Fruit fly (Drosophila melanogaster) whole organism, embryonic: Measurements from ENCODE around the gene CG34026.

Experiments used
- Adf1 ChIP-seq: fragments of 200-800 bp; sonication (Bioruptor generic); IDR thresholded peaks from 2 replicates; pipeline ENCODE4 v1.3.6; 2022; ENCODE audit warnings: missing biosample characterization, missing genetic modification characterization
- CG10147 ChIP-seq: fragments of 200-800 bp; sonication (Bioruptor generic); optimal IDR thresholded peaks from 2 replicates; lab custom pipeline; 2019; ENCODE audit warnings: missing biosample characterization, mild to moderate bottlenecking, missing genetic modification characterization, moderate library complexity
- CG10209 ChIP-seq: fragments of 200-800 bp; sonication (Bioruptor generic); optimal IDR thresholded peaks from 3 replicates; lab custom pipeline; 2017; ENCODE audit warnings: missing biosample characterization, mild to moderate bottlenecking, missing genetic modification characterization, missing genetic modification reagents
- CG1024 ChIP-seq: fragments of 200-800 bp; sonication (Bioruptor generic); IDR thresholded peaks from 2 replicates; pipeline ENCODE4 v1.3.6; 2022; ENCODE audit warnings: missing biosample characterization, missing genetic modification characterization
- CG10274 ChIP-seq: fragments of 200-800 bp; sonication (Bioruptor generic); optimal IDR thresholded peaks from 3 replicates; lab custom pipeline; 2017; ENCODE audit warnings: missing biosample characterization, mild to moderate bottlenecking, missing genetic modification characterization
- CG10321 ChIP-seq: fragments of 200-800 bp; sonication (Bioruptor generic); IDR thresholded peaks from 2 replicates; pipeline ENCODE4 v1.3.6; 2022; ENCODE audit warnings: missing biosample characterization, missing genetic modification characterization
- CG11085 ChIP-seq: fragments of 200-800 bp; sonication (Bioruptor generic); IDR thresholded peaks from 2 replicates; pipeline ENCODE4 v1.3.6; 2022; ENCODE audit warnings: missing biosample characterization, missing genetic modification characterization
- CG1233 ChIP-seq: fragments of 200-800 bp; sonication (Bioruptor generic); optimal IDR thresholded peaks from 4 replicates; lab custom pipeline; 2018; ENCODE audit warnings: missing biosample characterization, mild to moderate bottlenecking, missing genetic modification characterization
- CG12769 ChIP-seq: fragments of 200-800 bp; sonication (Bioruptor generic); optimal IDR thresholded peaks from 2 replicates; lab custom pipeline; 2019; ENCODE audit warnings: missing biosample characterization, mild to moderate bottlenecking, missing genetic modification characterization, moderate library complexity
- CG13424 ChIP-seq: fragments of 200-800 bp; sonication (Bioruptor generic); optimal IDR thresholded peaks from 2 replicates; lab custom pipeline; 2019; ENCODE audit warnings: missing biosample characterization, mild to moderate bottlenecking, missing genetic modification characterization, moderate library complexity
- CG14441 ChIP-seq: fragments of 200-800 bp; sonication (Bioruptor generic); IDR thresholded peaks from 2 replicates; pipeline ENCODE4 v1.3.6; 2022; ENCODE audit warnings: missing biosample characterization, missing genetic modification characterization
- CG15696 ChIP-seq: fragments of 200-800 bp; sonication (Bioruptor generic); optimal IDR thresholded peaks from 2 replicates; lab custom pipeline; 2019; ENCODE audit warnings: missing biosample characterization, mild to moderate bottlenecking, missing genetic modification characterization, moderate library complexity
- CG17361 ChIP-seq: fragments of 200-800 bp; sonication (Bioruptor generic); IDR thresholded peaks from 3 replicates; pipeline ENCODE4 v1.3.6; 2022; ENCODE audit warnings: missing biosample characterization, missing genetic modification characterization
- CG18262 ChIP-seq: fragments of 200-800 bp; optimal IDR thresholded peaks from 3 replicates; lab custom pipeline; 2019; ENCODE audit warnings: missing biosample characterization, mild to moderate bottlenecking, missing genetic modification characterization, moderate library complexity
- CG18599 ChIP-seq: fragments of 200-800 bp; sonication (Bioruptor generic); optimal IDR thresholded peaks from 3 replicates; lab custom pipeline; 2017; ENCODE audit warnings: missing biosample characterization, missing genetic modification characterization, mild to moderate bottlenecking, moderate library complexity, missing genetic modification reagents
- CG2199 ChIP-seq: fragments of 200-800 bp; sonication (Bioruptor generic); IDR thresholded peaks from 3 replicates; pipeline ENCODE4 v1.3.6; 2022; ENCODE audit warnings: missing biosample characterization, missing genetic modification characterization
- CG2202 ChIP-seq: fragments of 200-800 bp; sonication (Bioruptor generic); optimal IDR thresholded peaks from 2 replicates; lab custom pipeline; 2018; ENCODE audit warnings: missing biosample characterization, mild to moderate bottlenecking, missing genetic modification characterization
- CG30403 ChIP-seq: fragments of 200-800 bp; sonication (Bioruptor generic); optimal IDR thresholded peaks from 3 replicates; lab custom pipeline; 2016; ENCODE audit warnings: missing biosample characterization, missing genetic modification characterization
- CG32532 ChIP-seq: fragments of 200-800 bp; sonication (Bioruptor generic); IDR thresholded peaks from 2 replicates; pipeline ENCODE4 v1.3.6; 2022; ENCODE audit warnings: missing biosample characterization, missing genetic modification characterization
- CG3726 ChIP-seq: fragments of 200-800 bp; sonication (Bioruptor generic); IDR thresholded peaks from 3 replicates; pipeline ENCODE4, ENCODE4 v1.3.6; 2022; ENCODE audit warnings: missing biosample characterization, missing genetic modification characterization
- CG3838 ChIP-seq: fragments of 200-800 bp; sonication (Bioruptor generic); optimal IDR thresholded peaks from 3 replicates; lab custom pipeline; 2016; ENCODE audit warnings: missing biosample characterization, missing genetic modification characterization
- CG42726 ChIP-seq: fragments of 200-800 bp; sonication (Bioruptor generic); IDR thresholded peaks from 2 replicates; pipeline ENCODE4 v1.3.6; 2022; ENCODE audit warnings: missing biosample characterization, missing genetic modification characterization; ENCODE audit not compliant: partially characterized antibody
- CG6765 ChIP-seq: fragments of 200-800 bp; sonication (Bioruptor generic); optimal IDR thresholded peaks from 3 replicates; lab custom pipeline; 2017; ENCODE audit warnings: missing biosample characterization, mild to moderate bottlenecking, missing genetic modification characterization
- CG9215 ChIP-seq: fragments of 200-800 bp; sonication (Bioruptor generic); IDR thresholded peaks from 2 replicates; pipeline ENCODE4 v1.3.6; 2022; ENCODE audit warnings: missing biosample characterization, missing genetic modification characterization
- Dfd ChIP-seq, 2 experiments: fragments of >200 bp; optimal IDR thresholded peaks; 2 replicates each; lab custom pipeline; 2017; ENCODE audit warnings: missing biosample characterization in 2 of 2, missing genetic modification characterization in 2 of 2
- Eip74EF ChIP-seq, 2 experiments: fragments of 200-800 bp in 1 of 2; fragments of >200 bp in 1 of 2; sonication (Bioruptor generic) in 1 of 2; optimal IDR thresholded peaks; 2 replicates each; lab custom pipeline; 2017 to 2019; ENCODE audit warnings: missing biosample characterization in 2 of 2, missing genetic modification characterization in 2 of 2, mild to moderate bottlenecking in 1 of 2, moderate library complexity in 1 of 2
- Ets65A ChIP-seq: fragments of 200-800 bp; sonication (Bioruptor generic); peaks from one replicate; lab custom pipeline; 2016; ENCODE audit warnings: missing biosample characterization, missing genetic modification characterization
- HLH54F ChIP-seq: fragments of 200-800 bp; sonication (Bioruptor generic); optimal IDR thresholded peaks from 3 replicates; lab custom pipeline; 2016; ENCODE audit warnings: missing biosample characterization, missing genetic modification characterization
- HmgZ ChIP-seq: fragments of 200-800 bp; sonication (Bioruptor generic); optimal IDR thresholded peaks from 2 replicates; lab custom pipeline; 2018; ENCODE audit warnings: missing biosample characterization, mild to moderate bottlenecking, missing genetic modification characterization
- MBD-R2 ChIP-seq: fragments of 200-800 bp; sonication (Bioruptor generic); IDR thresholded peaks from 2 replicates; pipeline ENCODE4 v1.3.6; 2022; ENCODE audit warnings: missing biosample characterization, missing genetic modification characterization
- Meics ChIP-seq: fragments of 200-800 bp; sonication (Bioruptor generic); optimal IDR thresholded peaks from 2 replicates; lab custom pipeline; 2017; ENCODE audit warnings: missing biosample characterization, mild to moderate bottlenecking, missing genetic modification characterization
- YL-1 ChIP-seq: fragments of 200-800 bp; sonication (Bioruptor generic); optimal IDR thresholded peaks from 3 replicates; lab custom pipeline; 2017; ENCODE audit warnings: missing biosample characterization, mild to moderate bottlenecking, missing genetic modification characterization
- crol ChIP-seq: fragments of 200-800 bp; sonication (Bioruptor generic); IDR thresholded peaks from 2 replicates; pipeline ENCODE4 v1.3.6; 2022; ENCODE audit warnings: missing biosample characterization, missing genetic modification characterization
- dan ChIP-seq: fragments of 200-800 bp; sonication (Bioruptor generic); IDR thresholded peaks from 2 replicates; pipeline ENCODE4 v1.3.6; 2022; ENCODE audit warnings: missing biosample characterization, missing genetic modification characterization
- danr ChIP-seq: fragments of 200-800 bp; sonication (Bioruptor generic); IDR thresholded peaks from 2 replicates; pipeline ENCODE4 v1.3.6; 2022; ENCODE audit warnings: missing biosample characterization, missing genetic modification characterization
- dimm ChIP-seq: fragments of 200-800 bp; sonication (Bioruptor generic); IDR thresholded peaks from 2 replicates; pipeline ENCODE4 v1.3.6; 2022; ENCODE audit warnings: missing biosample characterization, missing genetic modification characterization
- eve ChIP-seq, 2 experiments: fragments of >200 bp; optimal IDR thresholded peaks; 2 replicates each; lab custom pipeline; 2017; ENCODE audit warnings: missing biosample characterization in 2 of 2, missing genetic modification characterization in 2 of 2
- gcm ChIP-seq: fragments of 200-800 bp; sonication (Bioruptor generic); optimal IDR thresholded peaks from 2 replicates; lab custom pipeline; 2019; ENCODE audit warnings: missing biosample characterization, mild to moderate bottlenecking, missing genetic modification characterization, moderate library complexity
- inv ChIP-seq: fragments of 200-800 bp; sonication (Bioruptor generic); IDR thresholded peaks from 2 replicates; pipeline ENCODE4 v1.3.6; 2022; ENCODE audit warnings: missing biosample characterization, missing genetic modification characterization; ENCODE audit not compliant: partially characterized antibody
- jumu ChIP-seq: fragments of 200-800 bp; sonication (Bioruptor generic); optimal IDR thresholded peaks from 3 replicates; lab custom pipeline; 2016; ENCODE audit warnings: missing biosample characterization, missing genetic modification characterization
- lilli ChIP-seq: fragments of 200-800 bp; sonication (Bioruptor generic); optimal IDR thresholded peaks from 3 replicates; lab custom pipeline; 2016; ENCODE audit warnings: missing biosample characterization, missing genetic modification characterization
- luna ChIP-seq: fragments of 200-800 bp; sonication (Bioruptor generic); optimal IDR thresholded peaks from 2 replicates; lab custom pipeline; 2016; ENCODE audit warnings: missing biosample characterization, missing genetic modification characterization
- otp ChIP-seq: fragments of 200-800 bp; sonication (Bioruptor generic); IDR thresholded peaks from 3 replicates; pipeline ENCODE4, ENCODE4 v1.3.6; 2022; ENCODE audit warnings: missing biosample characterization, missing genetic modification characterization
- p53 ChIP-seq: fragments of 200-800 bp; sonication (Bioruptor generic); optimal IDR thresholded peaks from 2 replicates; lab custom pipeline; 2016; ENCODE audit warnings: missing biosample characterization, missing genetic modification characterization
- pzg ChIP-seq: fragments of 200-800 bp; sonication (Bioruptor generic); optimal IDR thresholded peaks from 3 replicates; lab custom pipeline; 2018; ENCODE audit warnings: missing biosample characterization, mild to moderate bottlenecking, missing genetic modification characterization, moderate library complexity
- stwl ChIP-seq: fragments of 200-800 bp; sonication (Bioruptor generic); optimal IDR thresholded peaks from 3 replicates; lab custom pipeline; 2018; ENCODE audit warnings: missing biosample characterization, mild to moderate bottlenecking, missing genetic modification characterization, moderate library complexity
- tin ChIP-seq: fragments of 200-800 bp; sonication (Bioruptor generic); optimal IDR thresholded peaks from 3 replicates; lab custom pipeline; 2016; ENCODE audit warnings: missing biosample characterization, missing genetic modification characterization
- trh ChIP-seq: fragments of 200-800 bp; sonication (Bioruptor generic); optimal IDR thresholded peaks from 2 replicates; lab custom pipeline; 2016; ENCODE audit warnings: missing biosample characterization, missing genetic modification characterization

The CG34026 gene

dm6 chrX:9553545-9554320, 20.1 kb downstream of the CG34026 start (continued):
- TF ChIP-seq CG18262 (tag; lab: Kevin White, UChicago): peak; percentile 87
- peak; percentile 76 for TF ChIP-seq HLH54F (GFP tag; lab: Kevin White, UChicago)
- TF ChIP-seq danr (GFP tag; lab: Robert Waterston, UW): peak; percentile 70
- TF ChIP-seq Adf1 (GFP tag; lab: Robert Waterston, UW): peak; percentile 56; the same call in 1 of the 2 replicates
- peak; percentile 83 for TF ChIP-seq CG14441 (GFP tag; lab: Robert Waterston, UW)
- peak; percentile 82 for TF ChIP-seq CG15696
- TF ChIP-seq crol (GFP tag; lab: Robert Waterston, UW): no peak
- TF ChIP-seq Eip74EF (GFP tag; optimal IDR thresholded peaks at IDR 0.05; lab: Kevin White, UChicago): peak in 1 of 2 experiments; percentile 72
- peak; percentile 94 for TF ChIP-seq CG32532 (GFP tag; lab: Robert Waterston, UW)
- peak; percentile 57 for TF ChIP-seq stwl (tag; lab: Kevin White, UChicago)
- TF ChIP-seq CG3726 (GFP tag; lab: Robert Waterston, UW): peak; percentile 72; the same call in 2 of the 3 replicates
- TF ChIP-seq eve (GFP tag; optimal IDR thresholded peaks at IDR 0.05; lab: Kevin White, UChicago): peak in 1 of 2 experiments; percentile 93
- TF ChIP-seq CG11085 (GFP tag; lab: Robert Waterston, UW): peak; percentile 55; the same call in 1 of the 2 replicates
- peak; percentile 79; the same call in 1 of the 2 replicates for TF ChIP-seq MBD-R2 (GFP tag; lab: Robert Waterston, UW)
- no peak for TF ChIP-seq luna (GFP tag; lab: Kevin White, UChicago)
- TF ChIP-seq CG13424 (tag; lab: Kevin White, UChicago): peak; percentile 92
- TF ChIP-seq CG3838 (GFP tag; lab: Kevin White, UChicago): peak; percentile 3
- peak; percentile 61; the same call in 1 of the 3 replicates for TF ChIP-seq CG2199 (GFP tag; lab: Robert Waterston, UW)
- TF ChIP-seq Dfd (GFP tag; optimal IDR thresholded peaks at IDR 0.05; lab: Kevin White, UChicago): no peak
- TF ChIP-seq inv: no peak
- 0 out of 3 replicates have a peak, but pooled peaks have one; percentile 38 for TF ChIP-seq otp (GFP tag; lab: Robert Waterston, UW)
- TF ChIP-seq trh (GFP tag; lab: Kevin White, UChicago): peak; percentile 77
- peak; percentile 89 for TF ChIP-seq tin
- TF ChIP-seq CG17361: peak; percentile 77; the same call in 2 of the 3 replicates
- TF ChIP-seq CG2202 (tag; lab: Kevin White, UChicago): peak; percentile 76
- TF ChIP-seq CG1233 (GFP tag; lab: Kevin White, UChicago): peak; percentile 69
- peak; percentile 52 for TF ChIP-seq CG10274 (GFP tag; lab: Kevin White, UChicago)
- TF ChIP-seq YL-1 (GFP tag; lab: Kevin White, UChicago): peak; percentile 75
- TF ChIP-seq CG10147: peak; percentile 75
- peak; percentile 93 for TF ChIP-seq CG18599 (GFP tag; lab: Kevin White, UChicago)
- peak; percentile 62 for TF ChIP-seq Ets65A (GFP tag; lab: Kevin White, UChicago)
- TF ChIP-seq pzg: peak; percentile 42
- TF ChIP-seq CG1024 (GFP tag; lab: Robert Waterston, UW): peak; percentile 55; the same call in 1 of the 2 replicates
- peak; percentile 46; the same call in 1 of the 2 replicates for TF ChIP-seq CG10321 (GFP tag; lab: Robert Waterston, UW)
- TF ChIP-seq CG42726: peak; percentile 60
- TF ChIP-seq CG30403: peak; percentile 90
- peak; percentile 86 for TF ChIP-seq CG10209
- TF ChIP-seq CG12769 (tag; lab: Kevin White, UChicago): peak; percentile 91
- TF ChIP-seq lilli: peak; percentile 90
- no peak for TF ChIP-seq p53 (GFP tag; lab: Kevin White, UChicago)
- peak; percentile 85 for TF ChIP-seq gcm (GFP tag; lab: Kevin White, UChicago)
- TF ChIP-seq dimm (GFP tag; lab: Robert Waterston, UW): peak; percentile 53; the same call in 1 of the 2 replicates
- no peak; the same call in 1 of the 2 replicates for TF ChIP-seq dan
- peak; percentile 53 for TF ChIP-seq jumu
- peak; percentile 70 for TF ChIP-seq CG6765 (GFP tag; lab: Kevin White, UChicago)
- peak; percentile 88 for TF ChIP-seq HmgZ (tag; lab: Kevin White, UChicago)
- TF ChIP-seq CG9215: peak; percentile 79
- TF ChIP-seq Meics: peak; percentile 88
